Worm (Caenorhabditis elegans): ENCODE data around the gene srd-47.

DNA sequence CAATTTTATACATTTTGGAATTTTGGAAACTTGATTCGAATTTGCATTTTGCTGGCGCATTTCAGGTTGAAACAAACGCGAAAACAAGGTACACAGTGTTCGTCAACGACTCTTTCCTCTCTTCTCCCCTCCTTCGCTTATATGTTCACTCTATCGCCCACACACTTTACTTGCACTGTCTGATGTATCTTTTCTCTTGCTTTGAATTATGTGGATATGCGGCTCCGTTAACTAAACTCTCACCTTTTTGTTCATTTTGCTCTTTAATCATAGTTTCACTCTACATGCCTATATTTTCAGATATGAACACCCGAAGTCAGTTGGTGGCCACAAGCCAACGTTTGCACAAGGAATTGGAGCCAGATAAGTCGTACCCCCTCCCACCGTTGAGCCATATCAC lies 39.2 kb upstream of the srd-47 start, which contains the start of gene W06D11.1:
- TF ChIP-seq ztf-4 (tag; optimal IDR thresholded peaks at IDR 0.05) (no peak), lin-39 (tag; optimal IDR thresholded peaks at IDR 0.05) (no peak), R02D3.7 (tag; optimal IDR thresholded peaks at IDR 0.05) (no peak), ceh-16 (tag; optimal IDR thresholded peaks at IDR 0.05) (no peak), nfya-1 (tag; optimal IDR thresholded peaks at IDR 0.05; ENCODE audit: insufficient read depth) (no peak), nhr-11 (tag; optimal IDR thresholded peaks at IDR 0.05) (no peak)
